Worm (Caenorhabditis elegans): ENCODE data around the gene F37C12.10.

The F37C12.10 gene

ce11 chrIII:7179538-7180301, 8.5 kb downstream of the F37C12.10 start, which contains the start of the genes rps-14 and rpl-36 (continued):
- TF ChIP-seq mdl-1 (tag; optimal IDR thresholded peaks at IDR 0.05) (peak in 1 of 2 experiments; percentile 16), madf-9 (GFP tag; conservative IDR thresholded peaks at IDR 0.05) (no peak), nhr-42 (GFP tag; IDR thresholded peaks at IDR 0.05) (peak; percentile 53; the same call in 1 of the 2 replicates), fos-1 (tag; optimal IDR thresholded peaks at IDR 0.05) (no peak), lin-39 (tag; optimal IDR thresholded peaks at IDR 0.05) (no peak), madf-5 (GFP tag; IDR thresholded peaks at IDR 0.05) (no peak), zip-11 (GFP tag; IDR thresholded peaks at IDR 0.05) (no peak), snpc-4 (tag; optimal IDR thresholded peaks at IDR 0.05) (peak; percentile 17), fkh-10 (GFP tag; optimal IDR thresholded peaks at IDR 0.05) (peak; percentile 49), ZK546.5 (tag; optimal IDR thresholded peaks at IDR 0.05) (peak in 1 of 2 experiments; percentile 85), tra-1 (GFP tag; IDR thresholded peaks at IDR 0.05) (0 out of 2 replicates have a peak, but pooled peaks have one; percentile 42), Y75B8A.6 (GFP tag; IDR thresholded peaks at IDR 0.05) (no peak), nhr-48 (tag; optimal IDR thresholded peaks at IDR 0.05) (peak; percentile 35), vab-7 (GFP tag; IDR thresholded peaks at IDR 0.05) (no peak)

ce11 chrIII:7178497-7178896, 9.7 kb downstream of the F37C12.10 start:
- TF ChIP-seq madf-9 (GFP tag; conservative IDR thresholded peaks at IDR 0.05) (no peak), Y105C5A.15 (GFP tag; IDR thresholded peaks at IDR 0.05) (0 out of 2 replicates have a peak, but pooled peaks have one; percentile 41), ztf-7 (tag; optimal IDR thresholded peaks at IDR 0.05) (no peak), tag-97 (GFP tag; IDR thresholded peaks at IDR 0.05) (no peak), ces-1 (GFP tag; optimal IDR thresholded peaks at IDR 0.05) (no peak), ceh-82 (tag; optimal IDR thresholded peaks at IDR 0.05) (no peak), Y48G9A.11 (GFP tag; IDR thresholded peaks at IDR 0.05) (peak; percentile 39; the same call in 1 of the 2 replicates), rbr-2 (tag; optimal IDR thresholded peaks at IDR 0.05) (no peak), nhr-41 (GFP tag; IDR thresholded peaks at IDR 0.05) (no peak), mes-2 (tag; optimal IDR thresholded peaks at IDR 0.05; ENCODE audit: poor library complexity, severe bottlenecking) (no peak), nhr-10 (tag; optimal IDR thresholded peaks at IDR 0.05) (no peak), F44E2.7 (GFP tag; IDR thresholded peaks at IDR 0.05) (no peak), lin-38 (GFP tag; IDR thresholded peaks at IDR 0.05) (peak; percentile 48), nhr-76 (tag; optimal IDR thresholded peaks at IDR 0.05) (no peak), skn-1 (tag; optimal IDR thresholded peaks at IDR 0.05) (no peak), daf-19 (GFP tag; conservative IDR thresholded peaks at IDR 0.05) (0 out of 2 replicates have a peak, but pooled peaks have one; percentile 40), nhr-42 (GFP tag; IDR thresholded peaks at IDR 0.05) (no peak), F49E8.2 (tag; optimal IDR thresholded peaks at IDR 0.05; ENCODE audit: borderline replicate concordance) (peak; percentile 65), lin-29 (GFP tag; IDR thresholded peaks at IDR 0.05) (no peak), F26F4.8 (GFP tag; conservative IDR thresholded peaks at IDR 0.05) (no peak), vab-7 (GFP tag; IDR thresholded peaks at IDR 0.05) (no peak), dve-1 (tag; optimal IDR thresholded peaks at IDR 0.05; ENCODE audit: insufficient read depth) (no peak), lin-15B (tag; optimal IDR thresholded peaks at IDR 0.05) (no peak), lim-7 (GFP tag; IDR thresholded peaks at IDR 0.05) (no peak), pha-4 (GFP tag; IDR thresholded peaks at IDR 0.05) (peak; percentile 16; the same call in 1 of the 2 replicates), pha-4 (tag; optimal IDR thresholded peaks at IDR 0.05) (no peak), zag-1 (tag; optimal IDR thresholded peaks at IDR 0.05) (no peak), hlh-30 (tag; optimal IDR thresholded peaks at IDR 0.05; ENCODE audit: insufficient read depth) (no peak), hlh-11 (tag; optimal IDR thresholded peaks at IDR 0.05) (no peak), lin-13 (GFP tag; optimal IDR thresholded peaks at IDR 0.05) (no peak), ctbp-1 (GFP tag; IDR thresholded peaks at IDR 0.05) (no peak), php-3 (GFP tag; IDR thresholded peaks at IDR 0.05) (0 out of 2 replicates have a peak, but pooled peaks have one; percentile 28), mxl-3 (GFP tag; optimal IDR thresholded peaks at IDR 0.05) (no peak), sdz-12 (GFP tag; optimal IDR thresholded peaks at IDR 0.05) (no peak), attf-4 (tag; optimal IDR thresholded peaks at IDR 0.05) (no peak), mdl-1 (tag; optimal IDR thresholded peaks at IDR 0.05) (no peak), lin-1 (GFP tag; IDR thresholded peaks at IDR 0.05) (0 out of 2 replicates have a peak, but pooled peaks have one; percentile 35)
